Worm (Caenorhabditis elegans) whole organism, L1 larva: ENCODE data around the gene C06E4.3.

Experiments
- C04F5.9 ChIP-seq: sonication (generic microtip); optimal IDR thresholded peaks from 2 replicates; lab custom pipeline; 2016; ENCODE audit warnings: missing genetic modification characterization, missing compliant biosample characterization
- C34B4.2 ChIP-seq: sonication (generic microtip); optimal IDR thresholded peaks from 2 replicates; lab custom pipeline; 2017; ENCODE audit warnings: mild to moderate bottlenecking, missing genetic modification characterization, missing compliant biosample characterization
- Y116A8C.19 ChIP-seq: sonication (generic microtip); optimal IDR thresholded peaks from 2 replicates; lab custom pipeline; 2016; ENCODE audit warnings: missing compliant biosample characterization, missing genetic modification characterization, borderline replicate concordance
- aha-1 ChIP-seq: fragments of 150-350 bp; optimal IDR thresholded peaks from 2 replicates; lab custom pipeline; 2014; ENCODE audit warnings: missing biosample characterization, missing genetic modification characterization
- alr-1 ChIP-seq: fragments of 200-800 bp; sonication (Bioruptor generic); optimal IDR thresholded peaks from 2 replicates; lab custom pipeline; 2018; ENCODE audit warnings: borderline replicate concordance, mild to moderate bottlenecking, missing genetic modification characterization, missing compliant biosample characterization
- ceh-63 ChIP-seq: fragments of 200-800 bp; sonication (Bioruptor generic); optimal IDR thresholded peaks from 2 replicates; lab custom pipeline; 2018; ENCODE audit warnings: mild to moderate bottlenecking, missing genetic modification characterization, missing compliant biosample characterization
- ceh-8 ChIP-seq: fragments of 200-800 bp; sonication (Bioruptor generic); optimal IDR thresholded peaks from 2 replicates; lab custom pipeline; 2018; ENCODE audit warnings: mild to moderate bottlenecking, missing genetic modification characterization, moderate library complexity, missing compliant biosample characterization
- ceh-82 ChIP-seq, 3 experiments: fragments of 150-350 bp in 1 of 3; sonication (generic microtip) in 2 of 3; optimal IDR thresholded peaks; 2 replicates each; lab custom pipeline; 2014 to 2017; ENCODE audit warnings: missing biosample characterization in 3 of 3, missing genetic modification characterization in 3 of 3
- ceh-88 ChIP-seq: fragments of 200-800 bp; sonication (Bioruptor generic); IDR thresholded peaks from 2 replicates; pipeline ENCODE4 v1.3.6; 2022; ENCODE audit warnings: missing genetic modification characterization, missing compliant biosample characterization
- efl-1 ChIP-seq, 4 experiments: fragments of 150-350 bp; optimal IDR thresholded peaks in 3 of 4; peaks in 1 of 4; 1 replicate in 1 of 4; 2 replicates in 3 of 4; lab custom pipeline; 2014; ENCODE audit warnings: missing biosample characterization in 2 of 4, missing genetic modification characterization in 2 of 4, missing genetic modification reagents in 2 of 4
- efl-3 ChIP-seq: fragments of 200-800 bp; sonication (Bioruptor generic); optimal IDR thresholded peaks from 2 replicates; lab custom pipeline; 2018; ENCODE audit warnings: mild to moderate bottlenecking, missing genetic modification characterization, missing compliant biosample characterization
- egl-27 ChIP-seq, 2 experiments: fragments of 150-350 bp in 1 of 2; sonication (generic microtip); optimal IDR thresholded peaks; 3 replicates each; lab custom pipeline; 2017 to 2018; ENCODE audit warnings: missing biosample characterization in 2 of 2, missing genetic modification characterization in 2 of 2, missing genetic modification reagents in 2 of 2
- elt-2 ChIP-seq: sonication (generic microtip); optimal IDR thresholded peaks from 2 replicates; lab custom pipeline; 2016; ENCODE audit warnings: missing genetic modification characterization, mild to moderate bottlenecking, inconsistent platforms, missing compliant biosample characterization, missing genetic modification reagents
- ets-5 ChIP-seq: fragments of 200-800 bp; sonication (Bioruptor generic); IDR thresholded peaks from 2 replicates; pipeline ENCODE4 v1.3.6; 2022; ENCODE audit warnings: missing genetic modification characterization, missing compliant biosample characterization
- fkh-10 ChIP-seq: sonication (generic microtip); optimal IDR thresholded peaks from 2 replicates; lab custom pipeline; 2017; ENCODE audit warnings: missing biosample characterization, missing genetic modification reagents, missing genetic modification characterization
- fkh-8 ChIP-seq: sonication (generic microtip); optimal IDR thresholded peaks from 2 replicates; lab custom pipeline; 2016; ENCODE audit warnings: mild to moderate bottlenecking, missing genetic modification characterization, missing compliant biosample characterization
- fos-1 ChIP-seq: fragments of 150-350 bp; optimal IDR thresholded peaks from 2 replicates; lab custom pipeline; 2014; ENCODE audit warnings: missing biosample characterization, missing genetic modification characterization
- hlh-4 ChIP-seq: sonication (generic microtip); optimal IDR thresholded peaks from 2 replicates; lab custom pipeline; 2016; ENCODE audit warnings: mild to moderate bottlenecking, missing genetic modification characterization, missing compliant biosample characterization
- hpl-2 ChIP-seq: fragments of 150-350 bp; optimal IDR thresholded peaks from 2 replicates; lab custom pipeline; 2014; ENCODE audit warnings: missing biosample characterization, missing genetic modification reagents, missing genetic modification characterization
- irx-1 ChIP-seq: sonication (generic microtip); optimal IDR thresholded peaks from 2 replicates; lab custom pipeline; 2016; ENCODE audit warnings: missing genetic modification characterization, missing compliant biosample characterization
- lin-13 ChIP-seq: fragments of 150-350 bp; optimal IDR thresholded peaks from 2 replicates; lab custom pipeline; 2014; ENCODE audit warnings: missing biosample characterization, missing genetic modification reagents, missing genetic modification characterization
- lin-15B ChIP-seq: fragments of 150-350 bp; sonication (generic microtip); optimal IDR thresholded peaks from 3 replicates; lab custom pipeline; 2014; ENCODE audit warnings: missing biosample characterization, missing genetic modification characterization
- lin-35 ChIP-seq, 2 experiments: fragments of 150-350 bp; optimal IDR thresholded peaks; 2 replicates each; lab custom pipeline; 2014; ENCODE audit warnings: missing biosample characterization in 2 of 2, missing genetic modification characterization in 2 of 2, missing genetic modification reagents in 2 of 2
- lin-39 ChIP-seq: fragments of 150-350 bp; optimal IDR thresholded peaks from 2 replicates; lab custom pipeline; 2014; ENCODE audit warnings: missing biosample characterization, missing genetic modification reagents, missing genetic modification characterization
- lir-3 ChIP-seq: sonication (generic microtip); optimal IDR thresholded peaks from 2 replicates; lab custom pipeline; 2016; ENCODE audit warnings: mild to moderate bottlenecking, missing genetic modification characterization, moderate library complexity, missing compliant biosample characterization; ENCODE audit not compliant: poor library complexity
- mab-9 ChIP-seq: fragments of 200-800 bp; sonication (Bioruptor generic); IDR thresholded peaks from 2 replicates; pipeline ENCODE4 v1.3.6; 2022; ENCODE audit warnings: missing genetic modification reagents, missing genetic modification characterization, missing compliant biosample characterization
- mdl-1 ChIP-seq, 2 experiments: fragments of 150-350 bp; optimal IDR thresholded peaks; 2 replicates each; lab custom pipeline; 2014 to 2017; ENCODE audit warnings: missing biosample characterization in 2 of 2, missing genetic modification characterization in 2 of 2, inconsistent platforms in 1 of 2
- mep-1 ChIP-seq: fragments of 150-350 bp; optimal IDR thresholded peaks from 2 replicates; lab custom pipeline; 2014; ENCODE audit warnings: missing biosample characterization, missing genetic modification characterization
- nhr-11 ChIP-seq: fragments of 150-350 bp; optimal IDR thresholded peaks from 2 replicates; lab custom pipeline; 2014; ENCODE audit warnings: missing biosample characterization, missing genetic modification characterization
- nhr-19 ChIP-seq: fragments of 200-800 bp; sonication (Bioruptor generic); conservative IDR thresholded peaks from 2 replicates; pipeline ENCODE4 v1.3.6; 2022; ENCODE audit warnings: missing genetic modification characterization, missing compliant biosample characterization
- nhr-28 ChIP-seq: fragments of 150-350 bp; optimal IDR thresholded peaks from 2 replicates; lab custom pipeline; 2014; ENCODE audit warnings: missing biosample characterization, missing genetic modification characterization
- nhr-71 ChIP-seq: sonication (generic microtip); optimal IDR thresholded peaks from 2 replicates; lab custom pipeline; 2016; ENCODE audit warnings: mild to moderate bottlenecking, missing genetic modification characterization, moderate library complexity, missing compliant biosample characterization
- nhr-76 ChIP-seq: sonication (generic microtip); optimal IDR thresholded peaks from 2 replicates; lab custom pipeline; 2017; ENCODE audit warnings: missing biosample characterization, missing genetic modification characterization
- nhr-77 ChIP-seq: fragments of 150-350 bp; optimal IDR thresholded peaks from 2 replicates; lab custom pipeline; 2014; ENCODE audit warnings: missing biosample characterization, missing genetic modification characterization
- nhr-84 ChIP-seq: sonication (generic microtip); optimal IDR thresholded peaks from 2 replicates; lab custom pipeline; 2017; ENCODE audit warnings: missing biosample characterization, missing genetic modification characterization
- nhr-85 ChIP-seq: sonication (generic microtip); peaks from one replicate; lab custom pipeline; 2016; ENCODE audit warnings: missing genetic modification characterization, inconsistent platforms, missing compliant biosample characterization
- nhr-90 ChIP-seq: sonication (generic microtip); optimal IDR thresholded peaks from 2 replicates; lab custom pipeline; 2016; ENCODE audit warnings: mild to moderate bottlenecking, missing genetic modification characterization, missing compliant biosample characterization; ENCODE audit not compliant: poor library complexity
- pqm-1 ChIP-seq: sonication (generic microtip); optimal IDR thresholded peaks from 3 replicates; lab custom pipeline; 2017; ENCODE audit warnings: missing biosample characterization, missing genetic modification characterization
- rnt-1 ChIP-seq: sonication (generic microtip); optimal IDR thresholded peaks from 2 replicates; lab custom pipeline; 2016; ENCODE audit warnings: mild to moderate bottlenecking, missing genetic modification characterization, moderate library complexity, missing compliant biosample characterization
- snpc-4 ChIP-seq: fragments of 150-350 bp; optimal IDR thresholded peaks from 2 replicates; lab custom pipeline; 2014; ENCODE audit warnings: missing biosample characterization, missing genetic modification characterization
- tbx-2 ChIP-seq: sonication (generic microtip); optimal IDR thresholded peaks from 2 replicates; lab custom pipeline; 2016; ENCODE audit warnings: missing genetic modification characterization, missing compliant biosample characterization
- tlp-1 ChIP-seq: fragments of 150-350 bp; optimal IDR thresholded peaks from 2 replicates; lab custom pipeline; 2014; ENCODE audit warnings: missing biosample characterization, missing genetic modification characterization
- unc-130 ChIP-seq: fragments of 150-350 bp; optimal IDR thresholded peaks from 2 replicates; lab custom pipeline; 2017; ENCODE audit warnings: missing biosample characterization, missing genetic modification characterization, inconsistent platforms
- vab-15 ChIP-seq: sonication (generic microtip); optimal IDR thresholded peaks from 2 replicates; lab custom pipeline; 2017; ENCODE audit warnings: missing genotype, mild to moderate bottlenecking, missing genetic modification characterization, missing compliant biosample characterization
- ztf-11 ChIP-seq, 2 experiments: sonication (generic microtip); optimal IDR thresholded peaks; 2 replicates each; lab custom pipeline; 2016 to 2017; ENCODE audit warnings: missing genetic modification characterization in 2 of 2, missing biosample characterization in 1 of 2, missing compliant biosample characterization in 1 of 2
- ztf-4 ChIP-seq: fragments of 150-350 bp; optimal IDR thresholded peaks from 2 replicates; lab custom pipeline; 2014; ENCODE audit warnings: missing biosample characterization, missing genetic modification characterization

The C06E4.3 gene

ce11 chrIV:7233566-7234014, 27.1 kb upstream of the C06E4.3 start (continued):
- no peak for TF ChIP-seq nhr-84 (tag; lab: Kevin White, UChicago)
- TF ChIP-seq efl-1 (optimal IDR thresholded peaks at IDR 0.05; lab: Kevin White, UChicago), result no peak
- no peak for TF ChIP-seq efl-1 (GFP tag; optimal IDR thresholded peaks at IDR 0.05 in 1 of 2; lab: Kevin White, UChicago)
- TF ChIP-seq aha-1 (tag; lab: Kevin White, UChicago), result no peak
- TF ChIP-seq lir-3 (tag; lab: Kevin White, UChicago), result no peak
- TF ChIP-seq nhr-19, result no peak
- TF ChIP-seq lin-39 (tag; lab: Kevin White, UChicago), result no peak
- TF ChIP-seq nhr-11 (tag; lab: Kevin White, UChicago), result no peak
- TF ChIP-seq ceh-8 (GFP tag; lab: Kevin White, UChicago), result no peak
- TF ChIP-seq egl-27 (tag; optimal IDR thresholded peaks at IDR 0.05; lab: Kevin White, UChicago), result no peak
- no peak for TF ChIP-seq ztf-4 (tag; lab: Kevin White, UChicago)
- TF ChIP-seq mep-1 (tag; lab: Kevin White, UChicago), result peak; percentile 29
- TF ChIP-seq tlp-1 (tag; lab: Kevin White, UChicago), result no peak
- no peak for TF ChIP-seq ets-5 (GFP tag; lab: Robert Waterston, UW)
- TF ChIP-seq irx-1 (tag; lab: Kevin White, UChicago), result no peak
- TF ChIP-seq C34B4.2 (tag; lab: Kevin White, UChicago), result no peak
- no peak for TF ChIP-seq nhr-76 (tag; lab: Kevin White, UChicago)
- TF ChIP-seq hlh-4, result no peak
- TF ChIP-seq nhr-71 (tag; lab: Kevin White, UChicago), result peak; percentile 32
- TF ChIP-seq lin-15B (tag; lab: Kevin White, UChicago), result no peak
- no peak for TF ChIP-seq fkh-10 (GFP tag; lab: Kevin White, UChicago)
- TF ChIP-seq fkh-8 (tag; lab: Kevin White, UChicago), result no peak
- TF ChIP-seq, all 84 proteins: peak for 11

ce11 chrIV:7234623-7235022, 26.1 kb upstream of the C06E4.3 start:
- TF ChIP-seq C04F5.9 (tag; lab: Kevin White, UChicago) (no peak), nhr-85 (tag; lab: Kevin White, UChicago) (peak; percentile 16)
- TF ChIP-seq, all 84 proteins: peak for 1

ce11 chrIV:7235382-7235917, 25.2 kb upstream of the C06E4.3 start:
- TF ChIP-seq nhr-76 (tag; lab: Kevin White, UChicago) (no peak), nhr-90 (tag; lab: Kevin White, UChicago) (no peak), snpc-4 (no peak), ets-5 (GFP tag; lab: Robert Waterston, UW) (no peak), lin-35 (GFP tag; optimal IDR thresholded peaks at IDR 0.05; lab: Kevin White, UChicago) (peak; percentile 35 to 36), nhr-19 (peak; percentile 51), nhr-85 (tag; lab: Kevin White, UChicago) (peak; percentile 73), hpl-2 (GFP tag; lab: Kevin White, UChicago) (no peak), unc-130 (tag; lab: Kevin White, UChicago) (peak; percentile 0), hlh-4 (no peak), mab-9 (GFP tag; lab: Robert Waterston, UW) (0 out of 2 replicates have a peak, but pooled peaks have one; percentile 50), vab-15 (no peak), Y116A8C.19 (tag; lab: Kevin White, UChicago) (no peak), lir-3 (tag; lab: Kevin White, UChicago) (no peak), lin-13 (no peak), tbx-2 (tag; lab: Kevin White, UChicago) (peak; percentile 59), aha-1 (tag; lab: Kevin White, UChicago) (no peak), efl-3 (GFP tag; lab: Kevin White, UChicago) (no peak), rnt-1 (tag; lab: Kevin White, UChicago) (peak; percentile 76), fos-1 (tag; lab: Kevin White, UChicago) (no peak), pqm-1 (tag; lab: Kevin White, UChicago) (no peak), irx-1 (tag; lab: Kevin White, UChicago) (peak; percentile 49), alr-1 (tag; lab: Kevin White, UChicago) (no peak), ceh-82 (tag; optimal IDR thresholded peaks at IDR 0.05; lab: Kevin White, UChicago) (peak in 2 of 3 experiments; percentile 35 to 68), mep-1 (tag; lab: Kevin White, UChicago) (peak; percentile 55), ceh-88 (no peak), ceh-63 (GFP tag; lab: Kevin White, UChicago) (no peak), ztf-11 (tag; optimal IDR thresholded peaks at IDR 0.05; lab: Kevin White, UChicago) (no peak), nhr-77 (tag; lab: Kevin White, UChicago) (peak; percentile 55), tlp-1 (tag; lab: Kevin White, UChicago) (no peak), mdl-1 (tag; optimal IDR thresholded peaks at IDR 0.05; lab: Kevin White, UChicago) (peak in 1 of 2 experiments; percentile 47), elt-2 (peak; percentile 85), nhr-71 (tag; lab: Kevin White, UChicago) (peak; percentile 81), nhr-28 (tag; lab: Kevin White, UChicago) (no peak)
